Fruit fly (Drosophila melanogaster) whole organism, embryonic: Measurements from ENCODE around the gene CG2540.

ENCODE experiments used
- CG10366 ChIP-seq: fragments of 200-800 bp; sonication (Bioruptor generic); IDR thresholded peaks from 2 replicates; pipeline ENCODE4 v1.3.6; 2022; ENCODE audit warnings: missing biosample characterization, missing genetic modification characterization
- CG11247 ChIP-seq: fragments of 200-800 bp; sonication (Bioruptor generic); IDR thresholded peaks from 2 replicates; pipeline ENCODE4 v1.3.6; 2022; ENCODE audit warnings: missing biosample characterization, missing genetic modification characterization
- CG11398 ChIP-seq: fragments of 200-800 bp; sonication (Bioruptor generic); optimal IDR thresholded peaks from 2 replicates; lab custom pipeline; 2016; ENCODE audit warnings: missing biosample characterization, missing genetic modification characterization
- CG11560 ChIP-seq: fragments of 200-800 bp; sonication (Bioruptor generic); IDR thresholded peaks from 3 replicates; pipeline ENCODE4 v1.3.6; 2022; ENCODE audit warnings: missing biosample characterization, missing genetic modification characterization
- CG14667 ChIP-seq: fragments of 200-800 bp; sonication (Bioruptor generic); IDR thresholded peaks from 2 replicates; pipeline ENCODE4 v1.3.6; 2022; ENCODE audit warnings: missing biosample characterization, missing genetic modification characterization
- CG15073 ChIP-seq: fragments of 200-800 bp; sonication (Bioruptor generic); optimal IDR thresholded peaks from 2 replicates; lab custom pipeline; 2016; ENCODE audit warnings: missing biosample characterization, missing genetic modification characterization
- CG16779 ChIP-seq: fragments of 200-800 bp; sonication (Bioruptor generic); IDR thresholded peaks from 2 replicates; pipeline ENCODE4 v1.3.6; 2022; ENCODE audit warnings: missing biosample characterization, missing genetic modification characterization
- CG16813 ChIP-seq: fragments of 200-800 bp; sonication (Bioruptor generic); IDR thresholded peaks from 3 replicates; pipeline ENCODE4 v1.3.6; 2022; ENCODE audit warnings: missing biosample characterization, missing genetic modification characterization; ENCODE audit not compliant: partially characterized antibody
- CG17361 ChIP-seq: fragments of 200-800 bp; sonication (Bioruptor generic); IDR thresholded peaks from 3 replicates; pipeline ENCODE4 v1.3.6; 2022; ENCODE audit warnings: missing biosample characterization, missing genetic modification characterization
- CG17802 ChIP-seq: fragments of 200-800 bp; sonication (Bioruptor generic); optimal IDR thresholded peaks from 2 replicates; lab custom pipeline; 2018; ENCODE audit warnings: missing biosample characterization, mild to moderate bottlenecking, missing genetic modification characterization, moderate library complexity
- CG17829 ChIP-seq: fragments of 200-800 bp; optimal IDR thresholded peaks from 2 replicates; lab custom pipeline; 2019; ENCODE audit warnings: missing biosample characterization, mild to moderate bottlenecking, missing genetic modification characterization, moderate library complexity
- CG3281 ChIP-seq: fragments of 200-800 bp; sonication (Bioruptor generic); optimal IDR thresholded peaks from 3 replicates; lab custom pipeline; 2017; ENCODE audit warnings: missing biosample characterization, mild to moderate bottlenecking, missing genetic modification characterization
- CG4424 ChIP-seq: fragments of 200-800 bp; sonication (Bioruptor generic); optimal IDR thresholded peaks from 3 replicates; lab custom pipeline; 2016; ENCODE audit warnings: missing biosample characterization, missing genetic modification characterization
- CG6654 ChIP-seq: fragments of 200-800 bp; sonication (Bioruptor generic); optimal IDR thresholded peaks from 2 replicates; lab custom pipeline; 2017; ENCODE audit warnings: missing biosample characterization, mild to moderate bottlenecking, missing genetic modification characterization
- CG6683 ChIP-seq: fragments of 200-800 bp; sonication (Bioruptor generic); optimal IDR thresholded peaks from 2 replicates; lab custom pipeline; 2017; ENCODE audit warnings: missing biosample characterization, mild to moderate bottlenecking, missing genetic modification characterization, missing genetic modification reagents
- CG8089 ChIP-seq: fragments of 200-800 bp; sonication (Bioruptor generic); optimal IDR thresholded peaks from 3 replicates; lab custom pipeline; 2016; ENCODE audit warnings: missing biosample characterization, missing genetic modification characterization
- Camta ChIP-seq: fragments of 200-800 bp; sonication (Bioruptor generic); optimal IDR thresholded peaks from 2 replicates; lab custom pipeline; 2016; ENCODE audit warnings: missing biosample characterization, missing genetic modification characterization
- ERR ChIP-seq: fragments of 200-800 bp; sonication (Bioruptor generic); optimal IDR thresholded peaks from 2 replicates; lab custom pipeline; 2016; ENCODE audit warnings: missing biosample characterization, missing genetic modification characterization
- Eip74EF ChIP-seq, 2 experiments: fragments of 200-800 bp in 1 of 2; fragments of >200 bp in 1 of 2; sonication (Bioruptor generic) in 1 of 2; optimal IDR thresholded peaks; 2 replicates each; lab custom pipeline; 2017 to 2019; ENCODE audit warnings: missing biosample characterization in 2 of 2, missing genetic modification characterization in 2 of 2, mild to moderate bottlenecking in 1 of 2, moderate library complexity in 1 of 2
- Gug ChIP-seq: fragments of 200-800 bp; sonication (Bioruptor generic); IDR thresholded peaks from 4 replicates; pipeline ENCODE4 v1.3.6; 2022; ENCODE audit warnings: missing biosample characterization, missing genetic modification characterization
- HHEX ChIP-seq: fragments of 200-800 bp; sonication (Bioruptor generic); optimal IDR thresholded peaks from 3 replicates; lab custom pipeline; 2017; ENCODE audit warnings: missing biosample characterization, mild to moderate bottlenecking, missing genetic modification characterization, missing genetic modification reagents
- HLH3B ChIP-seq: fragments of 200-800 bp; sonication (Bioruptor generic); IDR thresholded peaks from 2 replicates; pipeline ENCODE4 v1.3.6; 2022; ENCODE audit warnings: missing biosample characterization, missing genetic modification characterization
- Myb ChIP-seq: fragments of 200-800 bp; sonication (Bioruptor generic); optimal IDR thresholded peaks from 2 replicates; lab custom pipeline; 2016; ENCODE audit warnings: missing biosample characterization, missing genetic modification characterization
- Scr ChIP-seq: fragments of 200-800 bp; sonication (Bioruptor generic); IDR thresholded peaks from 2 replicates; pipeline ENCODE4 v1.3.6; 2022; ENCODE audit warnings: missing biosample characterization, missing genetic modification characterization; ENCODE audit not compliant: partially characterized antibody
- Usf ChIP-seq: fragments of 200-800 bp; sonication (Bioruptor generic); optimal IDR thresholded peaks from 2 replicates; lab custom pipeline; 2017; ENCODE audit warnings: missing genotype, missing biosample characterization, missing genetic modification characterization
- cato ChIP-seq: fragments of 200-800 bp; sonication (Bioruptor generic); optimal IDR thresholded peaks from 2 replicates; lab custom pipeline; 2016; ENCODE audit warnings: missing biosample characterization, missing genetic modification characterization, borderline replicate concordance
- caup ChIP-seq: fragments of 200-800 bp; sonication (Bioruptor generic); optimal IDR thresholded peaks from 3 replicates; lab custom pipeline; 2017; ENCODE audit warnings: missing biosample characterization, mild to moderate bottlenecking, missing genetic modification characterization, moderate library complexity; ENCODE audit not compliant: severe bottlenecking
- corto ChIP-seq: fragments of 200-800 bp; sonication (Bioruptor generic); optimal IDR thresholded peaks from 2 replicates; lab custom pipeline; 2016; ENCODE audit warnings: missing biosample characterization, mild to moderate bottlenecking, missing genetic modification characterization, moderate library complexity
- crol ChIP-seq: fragments of 200-800 bp; sonication (Bioruptor generic); IDR thresholded peaks from 2 replicates; pipeline ENCODE4 v1.3.6; 2022; ENCODE audit warnings: missing biosample characterization, missing genetic modification characterization
- cwo ChIP-seq: fragments of 200-800 bp; sonication (Bioruptor generic); optimal IDR thresholded peaks from 3 replicates; lab custom pipeline; 2017; ENCODE audit warnings: missing biosample characterization, missing genetic modification characterization, mild to moderate bottlenecking, moderate library complexity, missing genetic modification reagents
- da ChIP-seq: fragments of 200-800 bp; sonication (Bioruptor generic); optimal IDR thresholded peaks from 2 replicates; lab custom pipeline; 2016; ENCODE audit warnings: missing biosample characterization, missing genetic modification characterization
- dmrt99B ChIP-seq: fragments of 200-800 bp; sonication (Bioruptor generic); optimal IDR thresholded peaks from 2 replicates; lab custom pipeline; 2018; ENCODE audit warnings: missing biosample characterization, mild to moderate bottlenecking, missing genetic modification characterization, moderate library complexity
- ewg ChIP-seq: fragments of 200-800 bp; sonication (Bioruptor generic); optimal IDR thresholded peaks from 3 replicates; lab custom pipeline; 2017; ENCODE audit warnings: mild to moderate bottlenecking, missing biosample characterization, missing genetic modification reagents, missing genetic modification characterization
- gcm ChIP-seq: fragments of 200-800 bp; sonication (Bioruptor generic); optimal IDR thresholded peaks from 2 replicates; lab custom pipeline; 2019; ENCODE audit warnings: missing biosample characterization, mild to moderate bottlenecking, missing genetic modification characterization, moderate library complexity
- her ChIP-seq: fragments of 200-800 bp; sonication (Bioruptor generic); optimal IDR thresholded peaks from 2 replicates; lab custom pipeline; 2016; ENCODE audit warnings: missing biosample characterization, missing genetic modification characterization
- inv ChIP-seq: fragments of 200-800 bp; sonication (Bioruptor generic); IDR thresholded peaks from 2 replicates; pipeline ENCODE4 v1.3.6; 2022; ENCODE audit warnings: missing biosample characterization, missing genetic modification characterization; ENCODE audit not compliant: partially characterized antibody
- jing ChIP-seq: fragments of 200-800 bp; sonication (Bioruptor generic); optimal IDR thresholded peaks from 2 replicates; lab custom pipeline; 2018; ENCODE audit warnings: missing biosample characterization, mild to moderate bottlenecking, missing genetic modification characterization
- mirr ChIP-seq: fragments of 200-800 bp; sonication (Bioruptor generic); optimal IDR thresholded peaks from 3 replicates; lab custom pipeline; 2018; ENCODE audit warnings: missing biosample characterization, mild to moderate bottlenecking, missing genetic modification characterization
- mld ChIP-seq: fragments of 200-800 bp; sonication (Bioruptor generic); IDR thresholded peaks from 3 replicates; pipeline ENCODE4 v1.3.6; 2022; ENCODE audit warnings: missing biosample characterization, missing genetic modification characterization; ENCODE audit not compliant: partially characterized antibody
- nerfin-1 ChIP-seq: fragments of 200-800 bp; sonication (Bioruptor generic); optimal IDR thresholded peaks from 3 replicates; lab custom pipeline; 2019; ENCODE audit warnings: missing biosample characterization, mild to moderate bottlenecking, missing genetic modification characterization, moderate library complexity
- odd ChIP-seq: fragments of 200-800 bp; sonication (Bioruptor generic); optimal IDR thresholded peaks from 2 replicates; lab custom pipeline; 2017; ENCODE audit warnings: missing biosample characterization, mild to moderate bottlenecking, missing genetic modification characterization
- pan ChIP-seq, 4 experiments: fragments of >200 bp in 3 of 4; fragments of 200-800 bp in 1 of 4; sonication (Bioruptor generic) in 1 of 4; optimal IDR thresholded peaks in 3 of 4; IDR thresholded peaks in 1 of 4; 2 replicates each; pipeline versions ENCODE4 v1.3.6 to Lab custom; 2017 to 2022; ENCODE audit warnings: missing biosample characterization in 2 of 4, missing genetic modification characterization in 2 of 4, mixed read lengths in 1 of 4
- pita ChIP-seq: fragments of 200-800 bp; sonication (Bioruptor generic); optimal IDR thresholded peaks from 2 replicates; lab custom pipeline; 2017; ENCODE audit warnings: missing biosample characterization, mild to moderate bottlenecking, missing genetic modification characterization
- psq ChIP-seq: fragments of 200-800 bp; sonication (Bioruptor generic); optimal IDR thresholded peaks from 2 replicates; lab custom pipeline; 2017; ENCODE audit warnings: missing biosample characterization, missing genetic modification characterization
- pzg ChIP-seq: fragments of 200-800 bp; sonication (Bioruptor generic); optimal IDR thresholded peaks from 3 replicates; lab custom pipeline; 2018; ENCODE audit warnings: missing biosample characterization, mild to moderate bottlenecking, missing genetic modification characterization, moderate library complexity
- run ChIP-seq: fragments of 200-800 bp; sonication (Bioruptor generic); optimal IDR thresholded peaks from 3 replicates; lab custom pipeline; 2018; ENCODE audit warnings: missing biosample characterization, mild to moderate bottlenecking, missing genetic modification characterization
- stwl ChIP-seq: fragments of 200-800 bp; sonication (Bioruptor generic); optimal IDR thresholded peaks from 3 replicates; lab custom pipeline; 2018; ENCODE audit warnings: missing biosample characterization, mild to moderate bottlenecking, missing genetic modification characterization, moderate library complexity
- trh ChIP-seq: fragments of 200-800 bp; sonication (Bioruptor generic); optimal IDR thresholded peaks from 2 replicates; lab custom pipeline; 2016; ENCODE audit warnings: missing biosample characterization, missing genetic modification characterization
- zfh1 ChIP-seq: fragments of 200-800 bp; sonication (Bioruptor generic); IDR thresholded peaks from 3 replicates; pipeline ENCODE4 v1.3.6; 2022; ENCODE audit warnings: missing biosample characterization, missing genetic modification characterization

CG2540 gene

DNA sequence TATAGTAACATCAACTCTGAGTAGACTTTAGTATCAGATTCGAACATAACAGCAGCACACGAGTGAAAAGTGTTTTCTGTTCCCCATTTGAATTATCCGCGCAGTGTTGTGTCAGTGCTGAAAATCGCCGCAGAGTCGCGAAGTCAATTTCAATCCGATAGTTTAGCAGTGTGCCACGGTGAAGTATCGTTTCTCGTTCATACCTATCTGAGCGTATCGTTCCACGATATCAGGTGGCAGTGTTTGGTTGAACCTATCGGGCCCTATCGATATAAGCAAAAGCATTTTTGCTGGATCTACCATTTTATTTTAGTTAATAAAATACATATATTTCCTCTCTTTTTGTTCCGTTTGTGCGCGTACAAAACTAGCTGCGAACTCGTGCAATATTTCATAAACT, 23.9 kb downstream of the CG2540 start, which contains the start of gene CkIalpha (continued):
- TF ChIP-seq caup (GFP tag; lab: Kevin White, UChicago): peak; percentile 56
- TF ChIP-seq zfh1: peak; percentile 59; the same call in 2 of the 3 replicates
- no peak for TF ChIP-seq run (tag; lab: Kevin White, UChicago)
- no peak for TF ChIP-seq dmrt99B (tag; lab: Kevin White, UChicago)
- peak; percentile 44; the same call in 1 of the 3 replicates for TF ChIP-seq CG11560
- peak; percentile 11; the same call in 1 of the 2 replicates for TF ChIP-seq crol (GFP tag; lab: Robert Waterston, UW)
- peak; percentile 9 for TF ChIP-seq CG17802 (tag; lab: Kevin White, UChicago)
- TF ChIP-seq da: no peak
- TF ChIP-seq CG6683: peak; percentile 1
- TF ChIP-seq her (GFP tag; lab: Kevin White, UChicago): peak; percentile 70
- TF ChIP-seq nerfin-1 (tag; lab: Kevin White, UChicago): peak; percentile 27
- peak; percentile 72 for TF ChIP-seq ERR (GFP tag; lab: Kevin White, UChicago)
- TF ChIP-seq CG11398 (GFP tag; lab: Kevin White, UChicago): peak; percentile 31
- peak; percentile 61; the same call in 2 of the 4 replicates for TF ChIP-seq Gug (GFP tag; lab: Robert Waterston, UW)
- TF ChIP-seq pzg: peak; percentile 99
- 0 out of 2 replicates have a peak, but pooled peaks have one; percentile 30 for TF ChIP-seq CG16779 (GFP tag; lab: Robert Waterston, UW)
- peak; percentile 88 for TF ChIP-seq stwl (tag; lab: Kevin White, UChicago)
- TF ChIP-seq Camta (GFP tag; lab: Kevin White, UChicago): no peak
- TF ChIP-seq Eip74EF (GFP tag; optimal IDR thresholded peaks at IDR 0.05; lab: Kevin White, UChicago): no peak
- TF ChIP-seq odd (GFP tag; lab: Kevin White, UChicago): no peak
- TF ChIP-seq Scr (GFP tag; lab: Robert Waterston, UW): peak; percentile 96
- no peak for TF ChIP-seq trh (GFP tag; lab: Kevin White, UChicago)
- TF ChIP-seq HHEX (GFP tag; lab: Kevin White, UChicago): no peak
- TF ChIP-seq CG6654 (GFP tag; lab: Kevin White, UChicago): no peak
- no peak for TF ChIP-seq CG17361 (GFP tag; lab: Robert Waterston, UW)
- no peak for TF ChIP-seq jing (GFP tag; lab: Kevin White, UChicago)
- no peak for TF ChIP-seq mirr
- no peak for TF ChIP-seq CG8089 (GFP tag; lab: Kevin White, UChicago)
- TF ChIP-seq Myb (GFP tag; lab: Kevin White, UChicago): peak; percentile 64
- TF ChIP-seq CG11247: peak; percentile 60; the same call in 1 of the 2 replicates
- TF ChIP-seq pan (optimal IDR thresholded peaks at IDR 0.05; lab: Kevin White, UChicago): no peak
- TF ChIP-seq pan (GFP tag; optimal IDR thresholded peaks at IDR 0.05 in 1 of 2, IDR thresholded peaks at IDR 0.05 in 1 of 2): peak in 1 of 2 experiments; percentile 16
- TF ChIP-seq cwo: no peak
- TF ChIP-seq cato: no peak
- TF ChIP-seq CG10366 (GFP tag; lab: Robert Waterston, UW): 0 out of 2 replicates have a peak, but pooled peaks have one; percentile 25
- TF ChIP-seq gcm (GFP tag; lab: Kevin White, UChicago): no peak
- TF ChIP-seq inv (GFP tag; lab: Robert Waterston, UW): peak; percentile 98
- no peak for TF ChIP-seq Usf (GFP tag; lab: Kevin White, UChicago)
- no peak for TF ChIP-seq pita (GFP tag; lab: Kevin White, UChicago)
- no peak for TF ChIP-seq CG15073 (GFP tag; lab: Kevin White, UChicago)
- TF ChIP-seq CG16813 (GFP tag; lab: Robert Waterston, UW): peak; percentile 98
- TF ChIP-seq CG14667 (GFP tag; lab: Robert Waterston, UW): no peak
- TF ChIP-seq CG17829: peak; percentile 55
- peak; percentile 38 for TF ChIP-seq corto
- TF ChIP-seq CG3281 (GFP tag; lab: Kevin White, UChicago): peak; percentile 27
- TF ChIP-seq mld: peak; percentile 97
- TF ChIP-seq psq (GFP tag; lab: Kevin White, UChicago): no peak
- peak; percentile 22 for TF ChIP-seq ewg (GFP tag; lab: Kevin White, UChicago)
- TF ChIP-seq HLH3B (GFP tag; lab: Robert Waterston, UW): no peak
- peak; percentile 20 for TF ChIP-seq CG4424 (GFP tag; lab: Kevin White, UChicago)
